Worm (Caenorhabditis elegans): ENCODE measurements around the gene F13H10.6.

Gene F13H10.6

ce11 chrIV:11025941-11026340, 16.8 kb downstream of the F13H10.6 start (continued):
- TF ChIP-seq B0261.1 (tag; optimal IDR thresholded peaks at IDR 0.05) (peak; percentile 89), B0035.1 (tag; optimal IDR thresholded peaks at IDR 0.05) (peak; percentile 84), nfya-2 (GFP tag; IDR thresholded peaks at IDR 0.05) (no peak), ztf-22 (GFP tag; optimal IDR thresholded peaks at IDR 0.05) (peak; percentile 68), C17E4.6 (GFP tag; IDR thresholded peaks at IDR 0.05) (peak; percentile 43; the same call in 1 of the 2 replicates), nhr-80 (tag; optimal IDR thresholded peaks at IDR 0.05) (peak; percentile 25), zfh-2 (GFP tag; conservative IDR thresholded peaks at IDR 0.05) (no peak; the same call in 1 of the 2 replicates), somi-1 (GFP tag; optimal IDR thresholded peaks at IDR 0.05) (peak; percentile 76), ztf-28 (GFP tag; IDR thresholded peaks at IDR 0.05) (peak; percentile 82; the same call in 1 of the 2 replicates), hsf-1 (GFP tag; IDR thresholded peaks at IDR 0.05) (peak; percentile 80; the same call in 1 of the 2 replicates), ceh-91 (GFP tag; IDR thresholded peaks at IDR 0.05) (peak; percentile 47), attf-6 (GFP tag; IDR thresholded peaks at IDR 0.05) (peak; percentile 77), F22D6.2 (tag; optimal IDR thresholded peaks at IDR 0.05) (peak; percentile 13), fkh-3 (tag; optimal IDR thresholded peaks at IDR 0.05) (peak; percentile 96), unc-62 (GFP tag; optimal IDR thresholded peaks at IDR 0.05) (no peak), nhr-120 (GFP tag; IDR thresholded peaks at IDR 0.05) (no peak), ccch-3 (GFP tag; optimal IDR thresholded peaks at IDR 0.05) (no peak), cebp-1 (GFP tag; IDR thresholded peaks at IDR 0.05) (peak; percentile 56; the same call in 1 of the 2 replicates), cebp-1 (tag; optimal IDR thresholded peaks at IDR 0.05) (peak; percentile 81), K11D2.4 (GFP tag; IDR thresholded peaks at IDR 0.05) (0 out of 2 replicates have a peak, but pooled peaks have one; percentile 51), ceh-40 (GFP tag; IDR thresholded peaks at IDR 0.05) (peak; percentile 92; the same call in 1 of the 2 replicates), ceh-58 (GFP tag; IDR thresholded peaks at IDR 0.05) (peak; percentile 96; the same call in 1 of the 2 replicates), F33H1.4 (GFP tag; IDR thresholded peaks at IDR 0.05) (peak; percentile 60), attf-3 (GFP tag; conservative IDR thresholded peaks at IDR 0.05) (peak; percentile 68), ztf-25 (GFP tag; IDR thresholded peaks at IDR 0.05) (peak; percentile 96), nhr-90 (tag; optimal IDR thresholded peaks at IDR 0.05) (peak; percentile 97), ZK185.1 (tag; optimal IDR thresholded peaks at IDR 0.05; ENCODE audit: poor library complexity, severe bottlenecking) (peak; percentile 88), madf-6 (GFP tag; IDR thresholded peaks at IDR 0.05) (peak; percentile 80), F10E7.11 (tag; optimal IDR thresholded peaks at IDR 0.05) (peak; percentile 82), nfya-1 (tag; optimal IDR thresholded peaks at IDR 0.05; ENCODE audit: borderline replicate concordance, insufficient read depth) (no peak), xnd-1 (tag; optimal IDR thresholded peaks at IDR 0.05) (peak; percentile 54), bed-1 (GFP tag; IDR thresholded peaks at IDR 0.05) (peak; percentile 56; the same call in 1 of the 2 replicates), unc-130 (GFP tag; optimal IDR thresholded peaks at IDR 0.05) (peak; percentile 84), madf-10 (tag; optimal IDR thresholded peaks at IDR 0.05) (peak; percentile 73), hrde-1 (tag; optimal IDR thresholded peaks at IDR 0.05; ENCODE audit: borderline replicate concordance) (peak; percentile 95), efl-1 (GFP tag; optimal IDR thresholded peaks at IDR 0.05) (peak; percentile 18), ztf-3 (GFP tag; optimal IDR thresholded peaks at IDR 0.05) (peak; percentile 29), Y56A3A.18 (GFP tag; IDR thresholded peaks at IDR 0.05) (0 out of 2 replicates have a peak, but pooled peaks have one; percentile 43), lin-35 (GFP tag; optimal IDR thresholded peaks at IDR 0.05) (no peak), F39B2.1 (GFP tag; IDR thresholded peaks at IDR 0.05) (no peak), mcd-1 (GFP tag; IDR thresholded peaks at IDR 0.05) (peak; percentile 71), F23B12.7 (tag; optimal IDR thresholded peaks at IDR 0.05; ENCODE audit: insufficient read depth) (peak; percentile 49), tbp1 (GFP tag; optimal IDR thresholded peaks at IDR 0.05) (peak; percentile 98), mel-28 (tag; optimal IDR thresholded peaks at IDR 0.05; ENCODE audit: borderline replicate concordance) (peak; percentile 71), die-1 (tag; optimal IDR thresholded peaks at IDR 0.05) (peak; percentile 97), rpc-1 (optimal IDR thresholded peaks at IDR 0.05) (peak; percentile 80), rpc-1 (tag; optimal IDR thresholded peaks at IDR 0.05) (peak; percentile 99), lsl-1 (GFP tag; optimal IDR thresholded peaks at IDR 0.05) (peak; percentile 68)

Measured in whole organism, young adult.